Worm (Caenorhabditis elegans) whole organism, mixed stage, embryonic: ENCODE data around the gene str-10.

Experiments used
- M03D4.4 ChIP-seq: sonication (generic microtip); optimal IDR thresholded peaks from 2 replicates; lab custom pipeline; 2017; ENCODE audit warnings: mild to moderate bottlenecking, missing genetic modification characterization, missing compliant biosample characterization
- bed-3 ChIP-seq: fragments of 200-800 bp; sonication (Bioruptor generic); optimal IDR thresholded peaks from 3 replicates; lab custom pipeline; 2018; ENCODE audit warnings: mild to moderate bottlenecking, missing genetic modification characterization, moderate library complexity, missing compliant biosample characterization
- blmp-1 ChIP-seq: fragments of 150-350 bp; optimal IDR thresholded peaks from 2 replicates; lab custom pipeline; 2014; ENCODE audit warnings: missing biosample characterization, missing genetic modification characterization
- ceh-39 ChIP-seq: fragments of 150-350 bp; optimal IDR thresholded peaks from 2 replicates; lab custom pipeline; 2014; ENCODE audit warnings: missing biosample characterization, missing genetic modification characterization
- ceh-43 ChIP-seq: fragments of 200-800 bp; sonication (Bioruptor generic); optimal IDR thresholded peaks from 2 replicates; lab custom pipeline; 2018; ENCODE audit warnings: mild to moderate bottlenecking, missing genetic modification characterization, moderate library complexity, missing compliant biosample characterization
- ceh-83 ChIP-seq: fragments of 200-800 bp; sonication (Bioruptor generic); optimal IDR thresholded peaks from 2 replicates; lab custom pipeline; 2018; ENCODE audit warnings: mild to moderate bottlenecking, missing genetic modification characterization, missing compliant biosample characterization
- ces-1 ChIP-seq: fragments of 150-350 bp; optimal IDR thresholded peaks from 2 replicates; lab custom pipeline; 2014; ENCODE audit warnings: missing biosample characterization, missing genetic modification reagents, missing genetic modification characterization
- cnd-1 ChIP-seq: fragments of 200-800 bp; sonication (Bioruptor generic); optimal IDR thresholded peaks from 2 replicates; lab custom pipeline; 2018; ENCODE audit warnings: mild to moderate bottlenecking, missing genetic modification characterization, missing compliant biosample characterization
- drap-1 ChIP-seq: fragments of 200-800 bp; sonication (Bioruptor generic); optimal IDR thresholded peaks from 3 replicates; lab custom pipeline; 2018; ENCODE audit warnings: mild to moderate bottlenecking, missing genetic modification characterization, missing compliant biosample characterization
- elt-1 ChIP-seq: sonication (generic microtip); optimal IDR thresholded peaks from 2 replicates; lab custom pipeline; 2017; ENCODE audit warnings: missing genetic modification characterization, mild to moderate bottlenecking, missing compliant biosample characterization, antibody characterized with exemption, moderate library complexity, borderline replicate concordance; ENCODE audit not compliant: insufficient read depth
- elt-3 ChIP-seq: fragments of 150-350 bp; optimal IDR thresholded peaks from 2 replicates; lab custom pipeline; 2014; ENCODE audit warnings: missing biosample characterization, missing genetic modification characterization
- flh-1 ChIP-seq: fragments of 200-800 bp; sonication (Bioruptor generic); optimal IDR thresholded peaks from 2 replicates; lab custom pipeline; 2018; ENCODE audit warnings: mild to moderate bottlenecking, missing genetic modification characterization, moderate library complexity, missing compliant biosample characterization
- ham-2 ChIP-seq: fragments of 200-800 bp; sonication (Bioruptor generic); optimal IDR thresholded peaks from 2 replicates; lab custom pipeline; 2018; ENCODE audit warnings: mild to moderate bottlenecking, missing genetic modification characterization, missing compliant biosample characterization
- hlh-1 ChIP-seq: fragments of 150-350 bp; optimal IDR thresholded peaks from 2 replicates; lab custom pipeline; 2014; ENCODE audit warnings: missing biosample characterization, missing genetic modification reagents, missing genetic modification characterization
- lin-13 ChIP-seq: fragments of 150-350 bp; optimal IDR thresholded peaks from 2 replicates; lab custom pipeline; 2014; ENCODE audit warnings: missing biosample characterization, missing genetic modification characterization
- lin-32 ChIP-seq: fragments of 200-800 bp; sonication (Bioruptor generic); optimal IDR thresholded peaks from 2 replicates; lab custom pipeline; 2018; ENCODE audit warnings: mild to moderate bottlenecking, missing genetic modification characterization, missing compliant biosample characterization
- lsy-2 ChIP-seq: fragments of 150-350 bp; optimal IDR thresholded peaks from 2 replicates; lab custom pipeline; 2014; ENCODE audit warnings: missing biosample characterization, missing genetic modification characterization
- mab-5 ChIP-seq: fragments of 150-350 bp; optimal IDR thresholded peaks from 2 replicates; lab custom pipeline; 2014; ENCODE audit warnings: missing biosample characterization, missing genetic modification characterization
- mep-1 ChIP-seq: fragments of 150-350 bp; optimal IDR thresholded peaks from 2 replicates; lab custom pipeline; 2017; ENCODE audit warnings: missing biosample characterization, missing genetic modification reagents, missing genetic modification characterization, inconsistent platforms
- mls-2 ChIP-seq: sonication (generic microtip); optimal IDR thresholded peaks from 2 replicates; lab custom pipeline; 2016; ENCODE audit warnings: mild to moderate bottlenecking, missing genetic modification characterization, moderate library complexity, missing compliant biosample characterization
- nhr-12 ChIP-seq: fragments of 150-350 bp; optimal IDR thresholded peaks from 2 replicates; lab custom pipeline; 2014; ENCODE audit warnings: missing biosample characterization, missing genetic modification characterization
- nhr-2 ChIP-seq: fragments of 150-350 bp; optimal IDR thresholded peaks from 2 replicates; lab custom pipeline; 2014; ENCODE audit warnings: missing biosample characterization, missing genetic modification characterization
- nhr-237 ChIP-seq: fragments of 150-350 bp; optimal IDR thresholded peaks from 2 replicates; lab custom pipeline; 2014; ENCODE audit warnings: missing biosample characterization, missing genetic modification characterization
- nhr-28 ChIP-seq: fragments of 150-350 bp; optimal IDR thresholded peaks from 2 replicates; lab custom pipeline; 2014; ENCODE audit warnings: missing biosample characterization, missing genetic modification characterization
- nhr-76 ChIP-seq: sonication (generic microtip); optimal IDR thresholded peaks from 2 replicates; lab custom pipeline; 2017; ENCODE audit warnings: missing biosample characterization, missing genetic modification characterization
- pha-4 ChIP-seq: fragments of 150-350 bp; optimal IDR thresholded peaks from 2 replicates; lab custom pipeline; 2018; ENCODE audit warnings: missing biosample characterization, missing genetic modification reagents, missing genetic modification characterization
- sem-2 ChIP-seq: fragments of 200-800 bp; sonication (Bioruptor generic); optimal IDR thresholded peaks from 2 replicates; lab custom pipeline; 2018; ENCODE audit warnings: mild to moderate bottlenecking, missing genetic modification characterization, missing compliant biosample characterization
- snpc-4 ChIP-seq: fragments of 150-350 bp; optimal IDR thresholded peaks from 2 replicates; lab custom pipeline; 2014; ENCODE audit warnings: missing biosample characterization, missing genetic modification characterization
- sptf-1 ChIP-seq: sonication (generic microtip); optimal IDR thresholded peaks from 2 replicates; lab custom pipeline; 2017; ENCODE audit warnings: mild to moderate bottlenecking, missing genetic modification characterization, moderate library complexity, missing compliant biosample characterization
- tbx-8 ChIP-seq: fragments of 200-800 bp; sonication (Bioruptor generic); optimal IDR thresholded peaks from 2 replicates; lab custom pipeline; 2018; ENCODE audit warnings: mild to moderate bottlenecking, missing genetic modification characterization, moderate library complexity, missing compliant biosample characterization
- unc-120 ChIP-seq: sonication (generic microtip); optimal IDR thresholded peaks from 2 replicates; lab custom pipeline; 2017; ENCODE audit warnings: missing genetic modification characterization, missing compliant biosample characterization; ENCODE audit not compliant: poor library complexity, severe bottlenecking
- unc-39 ChIP-seq: fragments of 150-350 bp; optimal IDR thresholded peaks from 2 replicates; lab custom pipeline; 2014; ENCODE audit warnings: missing biosample characterization, missing genetic modification characterization
- unc-62 ChIP-seq: fragments of 150-350 bp; optimal IDR thresholded peaks from 2 replicates; lab custom pipeline; 2014; ENCODE audit warnings: missing biosample characterization, missing genetic modification reagents, missing genetic modification characterization
- zip-8 ChIP-seq: fragments of 150-350 bp; optimal IDR thresholded peaks from 2 replicates; lab custom pipeline; 2014; ENCODE audit warnings: missing biosample characterization, missing genetic modification characterization
- ztf-11 ChIP-seq: fragments of 150-350 bp; optimal IDR thresholded peaks from 2 replicates; lab custom pipeline; 2014; ENCODE audit warnings: missing biosample characterization, missing genetic modification characterization

The str-10 gene

ce11 chrX:13113457-13113856 is 31.0 kb downstream of the str-10 start, which contains the start of gene F17H10.2:
TSS of gene F17H10.2 (plus strand) at chrX:13113772.
- TF ChIP-seq sptf-1 (tag; lab: Kevin White, UChicago) (no peak), hlh-1 (tag; lab: Kevin White, UChicago) (no peak), lsy-2 (tag; lab: Kevin White, UChicago) (no peak), unc-120 (tag; lab: Kevin White, UChicago) (no peak), snpc-4 (tag; lab: Kevin White, UChicago) (no peak), ceh-43 (GFP tag; lab: Kevin White, UChicago) (no peak), M03D4.4 (no peak), drap-1 (GFP tag; lab: Kevin White, UChicago) (no peak), lin-32 (no peak), pha-4 (no peak), mab-5 (tag; lab: Kevin White, UChicago) (no peak), nhr-12 (tag; lab: Kevin White, UChicago) (no peak), ham-2 (no peak), mls-2 (tag; lab: Kevin White, UChicago) (no peak)

- TF ChIP-seq snpc-4 (tag; lab: Kevin White, UChicago) (no peak), tbx-8 (GFP tag; lab: Kevin White, UChicago) (no peak), nhr-76 (tag; lab: Kevin White, UChicago) (no peak), nhr-237 (no peak), M03D4.4 (no peak), hlh-1 (tag; lab: Kevin White, UChicago) (no peak), ceh-83 (GFP tag; lab: Kevin White, UChicago) (no peak), sptf-1 (tag; lab: Kevin White, UChicago) (no peak), mep-1 (tag; lab: Kevin White, UChicago) (no peak), flh-1 (GFP tag; lab: Kevin White, UChicago) (no peak), cnd-1 (tag; lab: Kevin White, UChicago) (no peak), bed-3 (GFP tag; lab: Kevin White, UChicago) (no peak), ceh-43 (GFP tag; lab: Kevin White, UChicago) (no peak), nhr-2 (tag; lab: Kevin White, UChicago) (no peak)
Observed at ce11 chrX:13115694-13116093, 33.3 kb downstream of the str-10 start.

- no peak for TF ChIP-seq nhr-28 (tag; lab: Kevin White, UChicago)
- TF ChIP-seq bed-3 (GFP tag; lab: Kevin White, UChicago) = no peak
- TF ChIP-seq unc-62 (GFP tag; lab: Kevin White, UChicago) = no peak
- no peak for TF ChIP-seq lin-13 (tag; lab: Kevin White, UChicago)
- TF ChIP-seq pha-4 = no peak
Observed at ce11 chrX:13116380-13116779, 34.0 kb downstream of the str-10 start.

- TF ChIP-seq sem-2 (GFP tag; lab: Kevin White, UChicago) (no peak), elt-1 (peak; percentile 78)
Observed at ce11 chrX:13119900-13120299, 37.5 kb downstream of the str-10 start.

- peak; percentile 97 for TF ChIP-seq M03D4.4
- TF ChIP-seq unc-62 (GFP tag; lab: Kevin White, UChicago) = peak; percentile 45
- TF ChIP-seq nhr-237 = peak; percentile 3
- TF ChIP-seq zip-8 = no peak
- TF ChIP-seq snpc-4 (tag; lab: Kevin White, UChicago) = no peak
- peak; percentile 37 for TF ChIP-seq pha-4
- TF ChIP-seq mep-1 (tag; lab: Kevin White, UChicago) = peak; percentile 47
- peak; percentile 94 for TF ChIP-seq sem-2 (GFP tag; lab: Kevin White, UChicago)
- peak; percentile 89 for TF ChIP-seq ham-2
- TF ChIP-seq hlh-1 (tag; lab: Kevin White, UChicago) = peak; percentile 49
- peak; percentile 99 for TF ChIP-seq mls-2 (tag; lab: Kevin White, UChicago)
- peak; percentile 27 for TF ChIP-seq unc-39
- TF ChIP-seq elt-3 (tag; lab: Kevin White, UChicago) = peak; percentile 9
- TF ChIP-seq ztf-11 (tag; lab: Kevin White, UChicago) = peak; percentile 71
- TF ChIP-seq sptf-1 (tag; lab: Kevin White, UChicago) = peak; percentile 99
- peak; percentile 92 for TF ChIP-seq ceh-43 (GFP tag; lab: Kevin White, UChicago)
- peak; percentile 96 for TF ChIP-seq ceh-83 (GFP tag; lab: Kevin White, UChicago)
- peak; percentile 5 for TF ChIP-seq lsy-2 (tag; lab: Kevin White, UChicago)
- no peak for TF ChIP-seq blmp-1 (tag; lab: Kevin White, UChicago)
- TF ChIP-seq cnd-1 (tag; lab: Kevin White, UChicago) = peak; percentile 97
- TF ChIP-seq tbx-8 (GFP tag; lab: Kevin White, UChicago) = peak; percentile 92
- peak; percentile 93 for TF ChIP-seq lin-32
- peak; percentile 79 for TF ChIP-seq unc-120 (tag; lab: Kevin White, UChicago)
- no peak for TF ChIP-seq mab-5 (tag; lab: Kevin White, UChicago)
- TF ChIP-seq bed-3 (GFP tag; lab: Kevin White, UChicago) = peak; percentile 89
- no peak for TF ChIP-seq ceh-39 (tag; lab: Kevin White, UChicago)
- no peak for TF ChIP-seq nhr-2 (tag; lab: Kevin White, UChicago)
- no peak for TF ChIP-seq nhr-28 (tag; lab: Kevin White, UChicago)
- no peak for TF ChIP-seq elt-1
- TF ChIP-seq flh-1 (GFP tag; lab: Kevin White, UChicago) = peak; percentile 91
- peak; percentile 85 for TF ChIP-seq lin-13 (tag; lab: Kevin White, UChicago)
- peak; percentile 99 for TF ChIP-seq drap-1 (GFP tag; lab: Kevin White, UChicago)
- no peak for TF ChIP-seq nhr-76 (tag; lab: Kevin White, UChicago)
- peak; percentile 62 for TF ChIP-seq nhr-12 (tag; lab: Kevin White, UChicago)
- TF ChIP-seq ces-1 = peak; percentile 5
Observed at ce11 chrX:13121104-13121503, 38.7 kb downstream of the str-10 start.
